Worm (Caenorhabditis elegans): ENCODE measurements around the gene C17C3.5.

C17C3.5 gene

DNA sequence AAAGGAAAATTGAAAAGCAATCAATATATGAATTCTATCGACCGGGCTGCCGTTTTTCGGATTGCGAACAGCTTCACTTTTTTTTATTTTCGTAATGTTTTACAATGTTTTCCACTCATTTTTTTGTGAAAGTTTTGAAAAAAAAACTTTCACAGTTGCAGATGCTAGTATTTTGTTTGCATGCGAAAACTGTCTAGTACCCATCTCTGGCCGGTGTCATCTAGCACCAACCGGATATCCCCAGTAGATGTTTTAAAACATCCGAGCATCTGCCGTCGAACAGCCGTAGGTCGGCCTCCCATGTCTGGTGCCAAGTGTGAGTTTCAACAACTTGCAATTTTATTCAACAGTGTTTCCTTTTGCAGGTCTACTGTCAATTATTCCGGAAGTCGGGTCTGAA lies 30.2 kb upstream of the C17C3.5 start, which contains the start of gene ZK177.12:
Gene ZK177.12, plus strand, starts transcription at position 301 of the 400 bp plus-strand sequence.
- TF ChIP-seq tlp-1 (tag; optimal IDR thresholded peaks at IDR 0.05) (no peak), ama-1 (optimal IDR thresholded peaks at IDR 0.05) (no peak), vab-15 (tag; optimal IDR thresholded peaks at IDR 0.05) (no peak), ceh-8 (GFP tag; optimal IDR thresholded peaks at IDR 0.05) (no peak), irx-1 (tag; optimal IDR thresholded peaks at IDR 0.05) (no peak), nhr-71 (tag; optimal IDR thresholded peaks at IDR 0.05) (no peak), fkh-8 (tag; optimal IDR thresholded peaks at IDR 0.05) (no peak), efl-3 (GFP tag; optimal IDR thresholded peaks at IDR 0.05) (no peak), skn-1 (tag; optimal IDR thresholded peaks at IDR 0.05) (no peak), nhr-47 (tag; optimal IDR thresholded peaks at IDR 0.05) (no peak), C04F5.9 (tag; optimal IDR thresholded peaks at IDR 0.05) (no peak), dpl-1 (GFP tag; optimal IDR thresholded peaks at IDR 0.05) (no peak), nhr-20 (tag; optimal IDR thresholded peaks at IDR 0.05) (no peak), dsc-1 (tag; optimal IDR thresholded peaks at IDR 0.05) (no peak)

DNA sequence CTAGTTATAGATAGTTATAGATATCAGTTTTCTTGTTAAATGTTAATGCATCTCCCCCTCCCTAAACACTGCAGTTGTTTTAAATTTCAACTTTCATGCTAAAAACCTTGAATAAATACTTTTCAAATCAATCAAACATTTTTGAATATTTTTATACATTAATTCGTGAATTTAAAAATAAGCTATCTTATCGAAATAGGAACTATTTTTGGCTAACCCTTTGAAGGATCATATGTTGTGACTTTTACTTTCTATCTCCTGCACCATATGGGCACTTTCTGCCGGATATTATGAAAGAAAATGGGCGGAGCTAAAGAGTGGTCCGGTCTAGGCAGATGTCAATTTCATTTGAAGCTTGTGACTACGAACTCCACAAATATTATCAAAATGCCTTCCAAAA lies 29.0 kb upstream of the C17C3.5 start, which contains the start of gene ZK177.11:
Gene ZK177.11, plus strand, starts transcription at position 301 of the 400 bp plus-strand sequence.
- TF ChIP-seq nhr-20 (tag; optimal IDR thresholded peaks at IDR 0.05) (no peak), sox-4 (tag; optimal IDR thresholded peaks at IDR 0.05) (no peak), nhr-84 (tag; optimal IDR thresholded peaks at IDR 0.05) (no peak), fkh-10 (GFP tag; optimal IDR thresholded peaks at IDR 0.05) (no peak)

DNA sequence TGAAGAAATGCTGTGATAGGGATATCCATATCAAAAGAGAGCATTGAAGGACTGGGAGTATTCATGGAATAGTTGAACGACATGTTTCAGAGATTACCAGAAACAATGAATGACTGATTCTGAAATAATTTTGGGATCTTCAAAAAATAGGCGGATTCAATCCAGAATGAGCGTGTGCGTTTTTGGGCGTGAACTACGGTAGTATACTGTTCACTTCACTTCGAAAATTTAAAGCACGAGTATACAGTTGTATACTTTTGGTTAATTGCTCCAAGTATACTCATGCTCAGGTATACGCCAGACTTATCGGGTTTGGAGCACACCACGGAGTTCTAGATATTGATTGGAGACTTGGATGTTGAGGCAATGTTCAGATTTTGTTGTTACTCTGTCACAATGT lies 26.3 kb upstream of the C17C3.5 start, which contains the start of gene tbx-35:
Gene tbx-35, minus strand, starts transcription at position 101 of the 400 bp plus-strand sequence.
- no peak for TF ChIP-seq fos-1 (tag; optimal IDR thresholded peaks at IDR 0.05)
- no peak for TF ChIP-seq nhr-85 (tag)
- TF ChIP-seq unc-98 (GFP tag; IDR thresholded peaks at IDR 0.05) = no peak
- no peak for TF ChIP-seq unc-130 (tag; optimal IDR thresholded peaks at IDR 0.05)
- no peak for TF ChIP-seq C34B4.2 (tag; optimal IDR thresholded peaks at IDR 0.05)
- TF ChIP-seq grh-1 (GFP tag; IDR thresholded peaks at IDR 0.05) = no peak
- TF ChIP-seq nhr-20 (tag; optimal IDR thresholded peaks at IDR 0.05) = no peak
- no peak for TF ChIP-seq hpl-2 (GFP tag; optimal IDR thresholded peaks at IDR 0.05)
- TF ChIP-seq pax-3 (tag; optimal IDR thresholded peaks at IDR 0.05) = no peak
- TF ChIP-seq fkh-10 (GFP tag; optimal IDR thresholded peaks at IDR 0.05) = no peak
- TF ChIP-seq ceh-90 (tag; optimal IDR thresholded peaks at IDR 0.05) = no peak
- TF ChIP-seq C16A3.4 (tag; optimal IDR thresholded peaks at IDR 0.05) = no peak
- no peak for TF ChIP-seq ceh-8 (GFP tag; optimal IDR thresholded peaks at IDR 0.05)
- TF ChIP-seq snpc-4 (tag; optimal IDR thresholded peaks at IDR 0.05) = no peak
- no peak for TF ChIP-seq nhr-28 (tag; optimal IDR thresholded peaks at IDR 0.05)
- TF ChIP-seq nhr-47 (tag; optimal IDR thresholded peaks at IDR 0.05) = no peak
- TF ChIP-seq efl-1 (optimal IDR thresholded peaks at IDR 0.05) = no peak
- no peak for TF ChIP-seq efl-1 (GFP tag; optimal IDR thresholded peaks at IDR 0.05 in 1 of 2)
- no peak for TF ChIP-seq ceh-82 (tag; optimal IDR thresholded peaks at IDR 0.05)

DNA sequence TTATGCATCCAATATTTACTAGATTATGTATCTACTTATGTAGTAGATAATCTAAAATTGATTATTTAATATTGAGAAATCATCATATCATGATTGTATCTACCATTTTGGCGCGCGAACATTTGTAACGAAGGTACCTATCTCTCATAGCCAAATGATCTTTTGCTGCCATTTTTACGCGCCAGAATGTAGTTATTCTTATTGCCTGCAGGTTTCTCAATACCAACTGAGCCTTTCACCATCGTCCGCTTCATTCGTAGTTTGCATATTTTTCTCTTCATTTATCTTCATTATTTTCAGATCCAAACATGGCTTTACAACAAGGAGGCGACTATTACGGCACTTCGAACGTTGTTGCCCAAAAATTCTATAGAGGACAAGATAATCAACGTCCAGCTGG lies 23.8 kb upstream of the C17C3.5 start, which contains the start of gene ZK177.1:
Gene ZK177.1, plus strand, starts transcription at position 301 of the 400 bp plus-strand sequence.
- TF ChIP-seq sup-37 (GFP tag; optimal IDR thresholded peaks at IDR 0.05) (no peak), efl-3 (GFP tag; optimal IDR thresholded peaks at IDR 0.05) (no peak), nhr-47 (tag; optimal IDR thresholded peaks at IDR 0.05) (no peak), fkh-10 (GFP tag; optimal IDR thresholded peaks at IDR 0.05) (no peak), nhr-71 (tag; optimal IDR thresholded peaks at IDR 0.05) (no peak)

DNA sequence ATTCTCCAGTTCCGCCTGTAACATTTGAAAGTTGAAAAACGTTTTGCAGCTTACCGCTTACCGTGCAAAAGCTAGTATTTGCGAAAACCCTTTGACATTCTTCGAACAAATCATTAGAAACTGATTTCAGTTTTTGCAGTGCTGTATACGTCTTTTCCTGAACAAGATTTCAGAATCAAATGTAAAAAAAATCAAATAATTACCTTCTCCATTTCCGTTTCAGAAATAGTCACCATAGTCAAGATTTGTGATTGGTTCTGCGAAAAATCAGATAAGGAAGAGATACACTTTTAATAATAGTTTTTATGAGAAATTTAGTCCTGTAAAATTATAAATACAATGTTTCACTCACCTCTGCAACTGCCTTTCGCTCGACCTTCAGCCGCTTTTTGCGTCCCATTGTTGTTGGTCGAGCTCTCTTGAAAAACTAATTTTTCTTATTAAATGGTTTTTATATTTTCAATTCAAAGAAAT lies 19.7 kb upstream of the C17C3.5 start, which contains the start of gene C17C3.9:
Gene C17C3.9, minus strand, starts transcription at position 424 of the 474 bp plus-strand sequence.
- TF ChIP-seq fos-1 (tag; optimal IDR thresholded peaks at IDR 0.05) = no peak
- no peak for TF ChIP-seq zag-1 (tag; optimal IDR thresholded peaks at IDR 0.05)
- TF ChIP-seq jun-1 (tag; optimal IDR thresholded peaks at IDR 0.05) = no peak
- TF ChIP-seq nhr-28 (tag; optimal IDR thresholded peaks at IDR 0.05) = no peak
- TF ChIP-seq tbx-2 (tag; optimal IDR thresholded peaks at IDR 0.05) = no peak
- TF ChIP-seq zip-4 (GFP tag; optimal IDR thresholded peaks at IDR 0.05) = no peak
- no peak for TF ChIP-seq alr-1 (tag; optimal IDR thresholded peaks at IDR 0.05; ENCODE audit: borderline replicate concordance)
- no peak for TF ChIP-seq mep-1 (tag; optimal IDR thresholded peaks at IDR 0.05)
- TF ChIP-seq nhr-84 (tag; optimal IDR thresholded peaks at IDR 0.05) = no peak

All from whole organism, L1 larva.